Worm (Caenorhabditis elegans): Measurements from ENCODE around the gene rfs-1.

- TF ChIP-seq elt-1 (tag; optimal IDR thresholded peaks at IDR 0.05) (no peak), snpc-4 (tag; optimal IDR thresholded peaks at IDR 0.05) (no peak)
Measured at ce11 chrIII:8275871-8276270, 49.6 kb downstream of the rfs-1 start, which contains the start of gene clec-160.
